Worm (Caenorhabditis elegans) whole organism, L4 larva: ENCODE measurements around the gene gtr-1.

Source experiments
- F37D6.2 ChIP-seq: sonication (generic microtip); optimal IDR thresholded peaks from 2 replicates; lab custom pipeline; 2016; ENCODE audit warnings: mild to moderate bottlenecking, missing genetic modification characterization, missing compliant biosample characterization
- T20F7.1 ChIP-seq: fragments of 200-800 bp; sonication (Bioruptor generic); optimal IDR thresholded peaks from 2 replicates; lab custom pipeline; 2018; ENCODE audit warnings: mild to moderate bottlenecking, missing genetic modification characterization, missing compliant biosample characterization
- Y105C5A.15 ChIP-seq: fragments of 200-800 bp; sonication (Bioruptor generic); IDR thresholded peaks from 2 replicates; pipeline ENCODE4 v1.3.6; 2022; ENCODE audit warnings: missing genetic modification characterization, missing compliant biosample characterization
- Y5F2A.4 ChIP-seq: fragments of 200-800 bp; sonication (Bioruptor generic); optimal IDR thresholded peaks from 2 replicates; lab custom pipeline; 2018; ENCODE audit warnings: mild to moderate bottlenecking, missing genetic modification characterization, missing compliant biosample characterization
- Y75B8A.6 ChIP-seq: fragments of 200-800 bp; sonication (Bioruptor generic); IDR thresholded peaks from 2 replicates; pipeline ENCODE4 v1.3.6; 2022; ENCODE audit warnings: missing genetic modification reagents, missing genetic modification characterization, missing compliant biosample characterization
- aha-1 ChIP-seq: fragments of 150-350 bp; peaks from one replicate; lab custom pipeline; 2014; ENCODE audit warnings: missing biosample characterization, missing genetic modification characterization
- aly-2 ChIP-seq: sonication (generic microtip); optimal IDR thresholded peaks from 2 replicates; lab custom pipeline; 2018; ENCODE audit warnings: missing biosample characterization, missing genetic modification characterization
- ama-1 ChIP-seq: fragments of 150-350 bp; optimal IDR thresholded peaks from 2 replicates; lab custom pipeline; 2014; ENCODE audit warnings: inconsistent platforms, mixed read lengths
- ceh-20 ChIP-seq: fragments of 200-800 bp; sonication (Bioruptor generic); IDR thresholded peaks from 2 replicates; pipeline ENCODE4 v1.3.6; 2022; ENCODE audit warnings: missing genetic modification reagents, missing genetic modification characterization, missing compliant biosample characterization
- ceh-28 ChIP-seq: fragments of 150-350 bp; optimal IDR thresholded peaks from 2 replicates; lab custom pipeline; 2014; ENCODE audit warnings: missing biosample characterization, missing genetic modification reagents, missing genetic modification characterization
- ceh-44 ChIP-seq: fragments of 200-800 bp; sonication (Bioruptor generic); IDR thresholded peaks from 2 replicates; pipeline ENCODE4 v1.3.6; 2022; ENCODE audit warnings: missing genetic modification reagents, missing genetic modification characterization, missing compliant biosample characterization
- ces-1 ChIP-seq: fragments of 150-350 bp; sonication (generic microtip); optimal IDR thresholded peaks from 4 replicates; lab custom pipeline; 2014; ENCODE audit warnings: missing biosample characterization, missing genetic modification reagents, missing genetic modification characterization
- dmd-9 ChIP-seq: fragments of 200-800 bp; sonication (Bioruptor generic); IDR thresholded peaks from 2 replicates; pipeline ENCODE4 v1.3.6; 2022; ENCODE audit warnings: missing genetic modification reagents, missing genetic modification characterization, missing compliant biosample characterization
- dpl-1 ChIP-seq: fragments of 150-350 bp; optimal IDR thresholded peaks from 2 replicates; lab custom pipeline; 2014; ENCODE audit warnings: missing biosample characterization, missing genetic modification reagents, missing genetic modification characterization
- duxl-1 ChIP-seq: sonication (generic microtip); optimal IDR thresholded peaks from 2 replicates; lab custom pipeline; 2016; ENCODE audit warnings: mild to moderate bottlenecking, missing genetic modification characterization, moderate library complexity, missing compliant biosample characterization; ENCODE audit not compliant: poor library complexity
- dve-1 ChIP-seq: sonication (generic microtip); optimal IDR thresholded peaks from 2 replicates; lab custom pipeline; 2017; ENCODE audit warnings: antibody characterized with exemption, mild to moderate bottlenecking, missing genetic modification characterization, missing compliant biosample characterization; ENCODE audit not compliant: insufficient read depth
- egl-27 ChIP-seq: sonication (generic microtip); optimal IDR thresholded peaks from 3 replicates; lab custom pipeline; 2017; ENCODE audit warnings: missing biosample characterization, missing genetic modification reagents, missing genetic modification characterization
- egl-43 ChIP-seq: fragments of 200-800 bp; sonication (Bioruptor generic); IDR thresholded peaks from 2 replicates; pipeline ENCODE4 v1.3.6; 2022; ENCODE audit warnings: missing genetic modification reagents, missing genetic modification characterization, missing compliant biosample characterization
- fkh-10 ChIP-seq: fragments of 150-350 bp; optimal IDR thresholded peaks from 2 replicates; lab custom pipeline; 2014; ENCODE audit warnings: missing biosample characterization, missing genetic modification reagents, missing genetic modification characterization
- hmg-1.1 ChIP-seq: fragments of 200-800 bp; sonication (Bioruptor generic); IDR thresholded peaks from 2 replicates; pipeline ENCODE4 v1.3.6; 2022; ENCODE audit warnings: missing genetic modification reagents, missing genetic modification characterization, missing compliant biosample characterization
- lin-1 ChIP-seq: fragments of 200-800 bp; sonication (Bioruptor generic); IDR thresholded peaks from 2 replicates; pipeline ENCODE4 v1.3.6; 2022; ENCODE audit warnings: missing genetic modification reagents, missing genetic modification characterization, missing compliant biosample characterization
- lin-29 ChIP-seq: fragments of 200-800 bp; sonication (Bioruptor generic); IDR thresholded peaks from 2 replicates; pipeline ENCODE4 v1.3.6; 2022; ENCODE audit warnings: missing genetic modification reagents, missing genetic modification characterization, missing compliant biosample characterization
- lir-3 ChIP-seq: sonication (generic microtip); optimal IDR thresholded peaks from 2 replicates; lab custom pipeline; 2016; ENCODE audit warnings: mild to moderate bottlenecking, missing genetic modification characterization, missing compliant biosample characterization
- lsy-2 ChIP-seq, 2 experiments: fragments of 150-350 bp in 1 of 2; sonication (generic microtip) in 1 of 2; optimal IDR thresholded peaks; 2 replicates each; lab custom pipeline; 2014 to 2017; ENCODE audit warnings: missing biosample characterization in 2 of 2, missing genetic modification characterization in 2 of 2
- mdl-1 ChIP-seq, 2 experiments: fragments of 150-350 bp in 1 of 2; sonication (generic microtip) in 1 of 2; optimal IDR thresholded peaks; 2 replicates each; lab custom pipeline; 2014 to 2017; ENCODE audit warnings: missing biosample characterization in 2 of 2, missing genetic modification characterization in 2 of 2
- mdt-29 ChIP-seq: fragments of 200-800 bp; sonication (Bioruptor generic); IDR thresholded peaks from 2 replicates; pipeline ENCODE4 v1.3.6; 2022; ENCODE audit warnings: missing genetic modification reagents, missing genetic modification characterization, missing compliant biosample characterization
- mep-1 ChIP-seq: fragments of 150-350 bp; sonication (generic microtip); optimal IDR thresholded peaks from 3 replicates; lab custom pipeline; 2014; ENCODE audit warnings: missing biosample characterization, missing genetic modification characterization
- nhr-102 ChIP-seq: sonication (generic microtip); optimal IDR thresholded peaks from 2 replicates; lab custom pipeline; 2016; ENCODE audit warnings: mild to moderate bottlenecking, missing genetic modification characterization, moderate library complexity, missing compliant biosample characterization
- nhr-25 ChIP-seq: sonication (generic microtip); optimal IDR thresholded peaks from 2 replicates; lab custom pipeline; 2017; ENCODE audit warnings: missing genetic modification characterization, mild to moderate bottlenecking, missing compliant biosample characterization, antibody characterized with exemption, moderate library complexity, borderline replicate concordance; ENCODE audit not compliant: insufficient read depth
- nhr-42 ChIP-seq: fragments of 200-800 bp; sonication (Bioruptor generic); IDR thresholded peaks from 2 replicates; pipeline ENCODE4 v1.3.6; 2022; ENCODE audit warnings: missing genetic modification characterization, missing compliant biosample characterization
- nhr-6 ChIP-seq: fragments of 150-350 bp; optimal IDR thresholded peaks from 2 replicates; lab custom pipeline; 2014; ENCODE audit warnings: missing biosample characterization, missing genetic modification characterization
- nhr-77 ChIP-seq: fragments of 150-350 bp; optimal IDR thresholded peaks from 2 replicates; lab custom pipeline; 2014; ENCODE audit warnings: missing biosample characterization, missing genetic modification characterization
- php-3 ChIP-seq: fragments of 200-800 bp; sonication (Bioruptor generic); IDR thresholded peaks from 2 replicates; pipeline ENCODE4 v1.3.6; 2022; ENCODE audit warnings: missing genetic modification reagents, missing genetic modification characterization, missing compliant biosample characterization
- pqm-1 ChIP-seq: sonication (generic microtip); optimal IDR thresholded peaks from 2 replicates; lab custom pipeline; 2017; ENCODE audit warnings: missing biosample characterization, missing genetic modification characterization
- sdz-12 ChIP-seq: fragments of 200-800 bp; sonication (Bioruptor generic); optimal IDR thresholded peaks from 2 replicates; lab custom pipeline; 2018; ENCODE audit warnings: mild to moderate bottlenecking, missing genetic modification characterization, missing compliant biosample characterization
- set-16 ChIP-seq: fragments of 200-800 bp; sonication (Bioruptor generic); IDR thresholded peaks from 2 replicates; pipeline ENCODE4 v1.3.6; 2022; ENCODE audit warnings: missing genetic modification reagents, missing genetic modification characterization, missing compliant biosample characterization
- skn-1 ChIP-seq: fragments of 150-350 bp; optimal IDR thresholded peaks from 2 replicates; lab custom pipeline; 2014; ENCODE audit warnings: missing biosample characterization, missing genetic modification characterization
- spr-1 ChIP-seq: sonication (generic microtip); optimal IDR thresholded peaks from 2 replicates; lab custom pipeline; 2016; ENCODE audit warnings: mild to moderate bottlenecking, missing genetic modification characterization, missing compliant biosample characterization
- tag-97 ChIP-seq: fragments of 200-800 bp; sonication (Bioruptor generic); IDR thresholded peaks from 2 replicates; pipeline ENCODE4 v1.3.6; 2022; ENCODE audit warnings: missing genetic modification characterization, missing compliant biosample characterization
- tra-1 ChIP-seq: fragments of 200-800 bp; sonication (Bioruptor generic); IDR thresholded peaks from 2 replicates; pipeline ENCODE4 v1.3.6; 2022; ENCODE audit warnings: missing genetic modification reagents, missing genetic modification characterization, missing compliant biosample characterization
- unc-130 ChIP-seq: sonication (generic microtip); optimal IDR thresholded peaks from 2 replicates; lab custom pipeline; 2016; ENCODE audit warnings: missing genetic modification reagents, missing genetic modification characterization, missing compliant biosample characterization
- unc-62 ChIP-seq, 3 experiments: fragments of 150-350 bp in 1 of 3; sonication (generic microtip); optimal IDR thresholded peaks in 2 of 3; peaks in 1 of 3; 1 replicate in 1 of 3; 2 replicates in 2 of 3; lab custom pipeline; 2014 to 2017; ENCODE audit warnings: missing biosample characterization in 3 of 3, missing genetic modification characterization in 3 of 3, missing genetic modification reagents in 3 of 3, missing genotype in 1 of 3
- vab-7 ChIP-seq: fragments of 200-800 bp; sonication (Bioruptor generic); IDR thresholded peaks from 2 replicates; pipeline ENCODE4 v1.3.6; 2022; ENCODE audit warnings: missing genetic modification reagents, missing genetic modification characterization, missing compliant biosample characterization
- zfp-3 ChIP-seq: fragments of 200-800 bp; sonication (Bioruptor generic); conservative IDR thresholded peaks from 2 replicates; pipeline ENCODE4 v1.3.6; 2022; ENCODE audit warnings: missing genetic modification reagents, missing genetic modification characterization, missing compliant biosample characterization
- zip-2 ChIP-seq: fragments of 150-350 bp; optimal IDR thresholded peaks from 2 replicates; lab custom pipeline; 2014; ENCODE audit warnings: missing biosample characterization, missing genetic modification characterization
- ztf-7 ChIP-seq: fragments of 150-350 bp; optimal IDR thresholded peaks from 2 replicates; lab custom pipeline; 2014; ENCODE audit warnings: missing biosample characterization, missing genetic modification characterization

The gtr-1 gene

ce11 chrX:760579-760978 lies 42.0 kb upstream of the gtr-1 start (continued):
- TF ChIP-seq F37D6.2 (tag; lab: Kevin White, UChicago) (no peak), tra-1 (GFP tag; lab: Robert Waterston, UW) (no peak), unc-130 (GFP tag; lab: Kevin White, UChicago) (no peak), hmg-1.1 (GFP tag; lab: Robert Waterston, UW) (0 out of 2 replicates have a peak, but pooled peaks have one; percentile 37), nhr-6 (tag; lab: Kevin White, UChicago) (peak; percentile 12), lir-3 (tag; lab: Kevin White, UChicago) (no peak), dve-1 (tag; lab: Kevin White, UChicago) (peak; percentile 26), ces-1 (GFP tag; lab: Kevin White, UChicago) (no peak), aly-2 (no peak), ztf-7 (tag; lab: Kevin White, UChicago) (no peak), Y75B8A.6 (GFP tag; lab: Robert Waterston, UW) (no peak), unc-62 (GFP tag; optimal IDR thresholded peaks at IDR 0.05 in 1 of 2; lab: Kevin White, UChicago) (no peak), unc-62 (tag; optimal IDR thresholded peaks at IDR 0.05; lab: Kevin White, UChicago) (no peak), php-3 (no peak), lin-29 (no peak), nhr-25 (tag; lab: Kevin White, UChicago) (no peak), mdl-1 (tag; optimal IDR thresholded peaks at IDR 0.05; lab: Kevin White, UChicago) (peak in 1 of 2 experiments; percentile 44), ceh-28 (tag; lab: Kevin White, UChicago) (no peak), lin-1 (GFP tag; lab: Robert Waterston, UW) (no peak), tag-97 (no peak), egl-27 (no peak), zip-2 (tag; lab: Kevin White, UChicago) (no peak), ama-1 (lab: Kevin White, UChicago) (no peak), ceh-44 (no peak), Y5F2A.4 (GFP tag; lab: Kevin White, UChicago) (no peak), set-16 (peak; percentile 54)
- TF ChIP-seq, all 104 proteins: peak for 14

- no peak for TF ChIP-seq mep-1 (tag; lab: Kevin White, UChicago)
- no peak for TF ChIP-seq vab-7
- TF ChIP-seq nhr-25 (tag; lab: Kevin White, UChicago) = no peak
- peak; percentile 39 for TF ChIP-seq aha-1 (tag; lab: Kevin White, UChicago)
- no peak for TF ChIP-seq Y75B8A.6 (GFP tag; lab: Robert Waterston, UW)
- TF ChIP-seq skn-1 (tag; lab: Kevin White, UChicago) = no peak
Measured at ce11 chrX:763452-763851, 39.1 kb upstream of the gtr-1 start, which contains the start of gene dyf-11. Gene dyf-11 (plus strand): TSS chrX:763752.

- TF ChIP-seq dmd-9 (GFP tag; lab: Robert Waterston, UW) (no peak), Y75B8A.6 (GFP tag; lab: Robert Waterston, UW) (peak; percentile 65; the same call in 1 of the 2 replicates), dpl-1 (peak; percentile 75), spr-1 (tag; lab: Kevin White, UChicago) (peak; percentile 92), mdt-29 (GFP tag; lab: Robert Waterston, UW) (peak; percentile 80), nhr-102 (tag; lab: Kevin White, UChicago) (peak; percentile 94), mdl-1 (tag; optimal IDR thresholded peaks at IDR 0.05; lab: Kevin White, UChicago) (peak; percentile 45 to 90), ceh-20 (GFP tag; lab: Robert Waterston, UW) (peak; percentile 79), pqm-1 (tag; lab: Kevin White, UChicago) (peak; percentile 71), zfp-3 (peak; percentile 86), php-3 (peak; percentile 86), mep-1 (tag; lab: Kevin White, UChicago) (peak; percentile 97), nhr-77 (tag; lab: Kevin White, UChicago) (peak; percentile 80), fkh-10 (GFP tag; lab: Kevin White, UChicago) (peak; percentile 83), egl-43 (GFP tag; lab: Robert Waterston, UW) (peak; percentile 91), sdz-12 (no peak), nhr-42 (GFP tag; lab: Robert Waterston, UW) (peak; percentile 91), ceh-44 (no peak), T20F7.1 (GFP tag; lab: Kevin White, UChicago) (peak; percentile 90), dve-1 (tag; lab: Kevin White, UChicago) (peak; percentile 93), duxl-1 (peak; percentile 81), Y105C5A.15 (no peak), lsy-2 (tag; optimal IDR thresholded peaks at IDR 0.05; lab: Kevin White, UChicago) (peak; percentile 92 to 98)
Measured at ce11 chrX:768061-768646, 34.4 kb upstream of the gtr-1 start, which contains the start of the genes trap-2 and ile-2. Gene trap-2 (minus strand): TSS chrX:768069. Gene ile-2 (plus strand): TSS chrX:768596.
